Worm (Caenorhabditis elegans) whole organism, L1 larva: Measurements from ENCODE around the gene him-14.

Source experiments
- C04F5.9 ChIP-seq: sonication (generic microtip); optimal IDR thresholded peaks from 2 replicates; lab custom pipeline; 2016; ENCODE audit warnings: missing genetic modification characterization, missing compliant biosample characterization
- F16B12.6 ChIP-seq: fragments of 150-350 bp; optimal IDR thresholded peaks from 2 replicates; lab custom pipeline; 2014; ENCODE audit warnings: missing biosample characterization, missing genetic modification characterization
- Y116A8C.19 ChIP-seq: sonication (generic microtip); optimal IDR thresholded peaks from 2 replicates; lab custom pipeline; 2016; ENCODE audit warnings: missing compliant biosample characterization, missing genetic modification characterization, borderline replicate concordance
- aha-1 ChIP-seq: fragments of 150-350 bp; optimal IDR thresholded peaks from 2 replicates; lab custom pipeline; 2014; ENCODE audit warnings: missing biosample characterization, missing genetic modification characterization
- aly-2 ChIP-seq: fragments of 150-350 bp; optimal IDR thresholded peaks from 2 replicates; lab custom pipeline; 2014; ENCODE audit warnings: missing biosample characterization, missing genetic modification characterization
- ama-1 ChIP-seq: fragments of 150-350 bp; optimal IDR thresholded peaks from 2 replicates; lab custom pipeline; 2014
- blmp-1 ChIP-seq: fragments of 150-350 bp; optimal IDR thresholded peaks from 2 replicates; lab custom pipeline; 2014; ENCODE audit warnings: missing biosample characterization, missing genetic modification characterization
- ceh-63 ChIP-seq: fragments of 200-800 bp; sonication (Bioruptor generic); optimal IDR thresholded peaks from 2 replicates; lab custom pipeline; 2018; ENCODE audit warnings: mild to moderate bottlenecking, missing genetic modification characterization, missing compliant biosample characterization
- ceh-8 ChIP-seq: fragments of 200-800 bp; sonication (Bioruptor generic); optimal IDR thresholded peaks from 2 replicates; lab custom pipeline; 2018; ENCODE audit warnings: mild to moderate bottlenecking, missing genetic modification characterization, moderate library complexity, missing compliant biosample characterization
- ceh-82 ChIP-seq, 3 experiments: fragments of 150-350 bp in 1 of 3; sonication (generic microtip) in 2 of 3; optimal IDR thresholded peaks; 2 replicates each; lab custom pipeline; 2014 to 2017; ENCODE audit warnings: missing biosample characterization in 3 of 3, missing genetic modification characterization in 3 of 3
- ceh-88 ChIP-seq: fragments of 200-800 bp; sonication (Bioruptor generic); IDR thresholded peaks from 2 replicates; pipeline ENCODE4 v1.3.6; 2022; ENCODE audit warnings: missing genetic modification characterization, missing compliant biosample characterization
- ceh-90 ChIP-seq: sonication (generic microtip); optimal IDR thresholded peaks from 2 replicates; lab custom pipeline; 2016; ENCODE audit warnings: missing genetic modification characterization, missing compliant biosample characterization
- ces-1 ChIP-seq: fragments of 150-350 bp; optimal IDR thresholded peaks from 2 replicates; lab custom pipeline; 2014; ENCODE audit warnings: missing biosample characterization, missing genetic modification reagents, missing genetic modification characterization
- dsc-1 ChIP-seq: sonication (generic microtip); optimal IDR thresholded peaks from 2 replicates; lab custom pipeline; 2016; ENCODE audit warnings: mild to moderate bottlenecking, missing genetic modification characterization, missing compliant biosample characterization
- efl-1 ChIP-seq, 4 experiments: fragments of 150-350 bp; optimal IDR thresholded peaks in 3 of 4; peaks in 1 of 4; 1 replicate in 1 of 4; 2 replicates in 3 of 4; lab custom pipeline; 2014; ENCODE audit warnings: missing biosample characterization in 2 of 4, missing genetic modification characterization in 2 of 4, missing genetic modification reagents in 2 of 4
- efl-3 ChIP-seq: fragments of 200-800 bp; sonication (Bioruptor generic); optimal IDR thresholded peaks from 2 replicates; lab custom pipeline; 2018; ENCODE audit warnings: mild to moderate bottlenecking, missing genetic modification characterization, missing compliant biosample characterization
- egl-13 ChIP-seq: sonication (generic microtip); optimal IDR thresholded peaks from 2 replicates; lab custom pipeline; 2016; ENCODE audit warnings: missing genotype, missing genetic modification reagents, missing genetic modification characterization, missing compliant biosample characterization
- egl-27 ChIP-seq, 2 experiments: fragments of 150-350 bp in 1 of 2; sonication (generic microtip); optimal IDR thresholded peaks; 3 replicates each; lab custom pipeline; 2017 to 2018; ENCODE audit warnings: missing biosample characterization in 2 of 2, missing genetic modification characterization in 2 of 2, missing genetic modification reagents in 2 of 2
- elt-2 ChIP-seq: sonication (generic microtip); optimal IDR thresholded peaks from 2 replicates; lab custom pipeline; 2016; ENCODE audit warnings: missing genetic modification characterization, mild to moderate bottlenecking, inconsistent platforms, missing compliant biosample characterization, missing genetic modification reagents
- ets-5 ChIP-seq: fragments of 200-800 bp; sonication (Bioruptor generic); IDR thresholded peaks from 2 replicates; pipeline ENCODE4 v1.3.6; 2022; ENCODE audit warnings: missing genetic modification characterization, missing compliant biosample characterization
- fkh-10 ChIP-seq: sonication (generic microtip); optimal IDR thresholded peaks from 2 replicates; lab custom pipeline; 2017; ENCODE audit warnings: missing biosample characterization, missing genetic modification reagents, missing genetic modification characterization
- fkh-4 ChIP-seq: sonication (generic microtip); optimal IDR thresholded peaks from 2 replicates; lab custom pipeline; 2016; ENCODE audit warnings: missing compliant biosample characterization, missing genetic modification characterization, borderline replicate concordance
- fkh-8 ChIP-seq: sonication (generic microtip); optimal IDR thresholded peaks from 2 replicates; lab custom pipeline; 2016; ENCODE audit warnings: mild to moderate bottlenecking, missing genetic modification characterization, missing compliant biosample characterization
- fos-1 ChIP-seq: fragments of 150-350 bp; optimal IDR thresholded peaks from 2 replicates; lab custom pipeline; 2014; ENCODE audit warnings: missing biosample characterization, missing genetic modification characterization
- grh-1 ChIP-seq: fragments of 200-800 bp; sonication (Bioruptor generic); IDR thresholded peaks from 2 replicates; pipeline ENCODE4 v1.3.6; 2022; ENCODE audit warnings: missing genetic modification reagents, missing genetic modification characterization, missing compliant biosample characterization
- hpl-2 ChIP-seq: fragments of 150-350 bp; optimal IDR thresholded peaks from 2 replicates; lab custom pipeline; 2014; ENCODE audit warnings: missing biosample characterization, missing genetic modification reagents, missing genetic modification characterization
- jun-1 ChIP-seq: fragments of 150-350 bp; optimal IDR thresholded peaks from 2 replicates; lab custom pipeline; 2014; ENCODE audit warnings: missing biosample characterization, missing genetic modification reagents, missing genetic modification characterization
- lir-3 ChIP-seq: sonication (generic microtip); optimal IDR thresholded peaks from 2 replicates; lab custom pipeline; 2016; ENCODE audit warnings: mild to moderate bottlenecking, missing genetic modification characterization, moderate library complexity, missing compliant biosample characterization; ENCODE audit not compliant: poor library complexity
- lsy-2 ChIP-seq, 2 experiments: fragments of 150-350 bp; optimal IDR thresholded peaks; 2 replicates each; lab custom pipeline; 2014; ENCODE audit warnings: missing biosample characterization in 2 of 2, missing genetic modification characterization in 2 of 2
- mdl-1 ChIP-seq, 2 experiments: fragments of 150-350 bp; optimal IDR thresholded peaks; 2 replicates each; lab custom pipeline; 2014 to 2017; ENCODE audit warnings: missing biosample characterization in 2 of 2, missing genetic modification characterization in 2 of 2, inconsistent platforms in 1 of 2
- mep-1 ChIP-seq: fragments of 150-350 bp; optimal IDR thresholded peaks from 2 replicates; lab custom pipeline; 2014; ENCODE audit warnings: missing biosample characterization, missing genetic modification characterization
- nhr-11 ChIP-seq: fragments of 150-350 bp; optimal IDR thresholded peaks from 2 replicates; lab custom pipeline; 2014; ENCODE audit warnings: missing biosample characterization, missing genetic modification characterization
- nhr-12 ChIP-seq: sonication (generic microtip); optimal IDR thresholded peaks from 2 replicates; lab custom pipeline; 2017; ENCODE audit warnings: missing biosample characterization, missing genetic modification characterization
- nhr-19 ChIP-seq: fragments of 200-800 bp; sonication (Bioruptor generic); conservative IDR thresholded peaks from 2 replicates; pipeline ENCODE4 v1.3.6; 2022; ENCODE audit warnings: missing genetic modification characterization, missing compliant biosample characterization
- nhr-20 ChIP-seq: sonication (generic microtip); optimal IDR thresholded peaks from 2 replicates; lab custom pipeline; 2016; ENCODE audit warnings: mild to moderate bottlenecking, missing genetic modification characterization, missing compliant biosample characterization
- nhr-237 ChIP-seq: fragments of 150-350 bp; optimal IDR thresholded peaks from 2 replicates; lab custom pipeline; 2014; ENCODE audit warnings: missing biosample characterization, missing genetic modification characterization
- nhr-28 ChIP-seq: fragments of 150-350 bp; optimal IDR thresholded peaks from 2 replicates; lab custom pipeline; 2014; ENCODE audit warnings: missing biosample characterization, missing genetic modification characterization
- nhr-47 ChIP-seq: sonication (generic microtip); optimal IDR thresholded peaks from 2 replicates; lab custom pipeline; 2016; ENCODE audit warnings: mild to moderate bottlenecking, missing genetic modification characterization, moderate library complexity, missing compliant biosample characterization
- nhr-71 ChIP-seq: sonication (generic microtip); optimal IDR thresholded peaks from 2 replicates; lab custom pipeline; 2016; ENCODE audit warnings: mild to moderate bottlenecking, missing genetic modification characterization, moderate library complexity, missing compliant biosample characterization
- nhr-84 ChIP-seq: sonication (generic microtip); optimal IDR thresholded peaks from 2 replicates; lab custom pipeline; 2017; ENCODE audit warnings: missing biosample characterization, missing genetic modification characterization
- nhr-85 ChIP-seq: sonication (generic microtip); peaks from one replicate; lab custom pipeline; 2016; ENCODE audit warnings: missing genetic modification characterization, inconsistent platforms, missing compliant biosample characterization
- pax-3 ChIP-seq: fragments of 200-800 bp; sonication (Bioruptor generic); optimal IDR thresholded peaks from 2 replicates; lab custom pipeline; 2018; ENCODE audit warnings: mild to moderate bottlenecking, missing genetic modification characterization, moderate library complexity, missing compliant biosample characterization
- pqm-1 ChIP-seq: sonication (generic microtip); optimal IDR thresholded peaks from 3 replicates; lab custom pipeline; 2017; ENCODE audit warnings: missing biosample characterization, missing genetic modification characterization
- rnt-1 ChIP-seq: sonication (generic microtip); optimal IDR thresholded peaks from 2 replicates; lab custom pipeline; 2016; ENCODE audit warnings: mild to moderate bottlenecking, missing genetic modification characterization, moderate library complexity, missing compliant biosample characterization
- snpc-4 ChIP-seq: fragments of 150-350 bp; optimal IDR thresholded peaks from 2 replicates; lab custom pipeline; 2014; ENCODE audit warnings: missing biosample characterization, missing genetic modification characterization
- sox-4 ChIP-seq: sonication (generic microtip); optimal IDR thresholded peaks from 2 replicates; lab custom pipeline; 2016; ENCODE audit warnings: missing genetic modification characterization, missing compliant biosample characterization
- sup-37 ChIP-seq: fragments of 200-800 bp; sonication (Bioruptor generic); optimal IDR thresholded peaks from 2 replicates; lab custom pipeline; 2018; ENCODE audit warnings: mild to moderate bottlenecking, missing genetic modification characterization, missing compliant biosample characterization
- swsn-7 ChIP-seq: sonication (generic microtip); optimal IDR thresholded peaks from 2 replicates; lab custom pipeline; 2016; ENCODE audit warnings: missing genetic modification characterization, missing compliant biosample characterization
- unc-30 ChIP-seq: sonication (generic microtip); optimal IDR thresholded peaks from 2 replicates; lab custom pipeline; 2017; ENCODE audit warnings: missing biosample characterization, missing genetic modification characterization
- unc-62 ChIP-seq: fragments of 150-350 bp; optimal IDR thresholded peaks from 2 replicates; lab custom pipeline; 2014; ENCODE audit warnings: missing biosample characterization, missing genetic modification reagents, missing genetic modification characterization
- unc-86 ChIP-seq: sonication (generic microtip); optimal IDR thresholded peaks from 2 replicates; lab custom pipeline; 2016; ENCODE audit warnings: missing genetic modification characterization, missing compliant biosample characterization
- xbp-1 ChIP-seq: sonication (generic microtip); optimal IDR thresholded peaks from 2 replicates; lab custom pipeline; 2016; ENCODE audit warnings: missing genetic modification characterization, missing compliant biosample characterization
- zag-1 ChIP-seq: fragments of 150-350 bp; optimal IDR thresholded peaks from 2 replicates; lab custom pipeline; 2014; ENCODE audit warnings: missing biosample characterization, missing genetic modification characterization

him-14 gene

DNA sequence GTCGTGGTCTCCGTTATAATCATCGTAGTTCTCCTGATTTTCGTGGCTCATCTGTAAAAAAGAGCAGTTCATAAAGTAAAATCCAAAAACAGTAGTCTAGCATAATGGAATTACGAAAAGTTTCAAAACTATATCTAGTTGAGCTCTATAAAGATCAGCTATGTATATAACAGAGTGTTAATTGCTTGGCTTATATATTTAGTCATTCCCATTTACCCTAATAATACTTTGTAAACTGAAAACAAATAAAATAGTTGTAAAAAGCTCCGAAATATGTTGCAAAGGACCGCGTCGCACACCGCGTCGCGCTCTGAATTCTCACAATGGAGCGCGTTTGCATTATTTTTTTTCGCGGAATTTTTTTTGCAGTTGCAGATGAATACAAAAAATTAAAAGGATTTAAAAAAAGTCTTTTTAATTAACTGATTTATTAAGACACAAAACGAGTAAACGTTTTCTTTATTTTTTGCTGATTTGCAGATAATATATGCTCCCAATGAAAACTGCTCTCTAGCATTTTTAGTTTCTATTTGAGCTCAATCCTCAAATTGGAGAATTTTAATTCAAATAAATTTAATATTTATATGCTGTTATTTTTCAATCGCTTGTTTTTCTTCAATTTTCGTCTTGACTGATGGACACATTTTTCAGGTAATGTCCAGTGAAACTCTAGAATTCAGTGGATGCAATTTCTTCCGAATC lies 19.6 kb downstream of the him-14 start, which contains the start of the genes tcer-1 and ZK1127.5:
TSS of gene tcer-1 (minus strand) at position 51 of the 702 bp plus-strand sequence.
TSS of gene ZK1127.5 (plus strand) at position 652 of the 702 bp plus-strand sequence.
- no peak for TF ChIP-seq egl-13 (tag; lab: Kevin White, UChicago)
- TF ChIP-seq hpl-2, result no peak
- TF ChIP-seq nhr-11 (tag; lab: Kevin White, UChicago), result no peak
- no peak for TF ChIP-seq Y116A8C.19 (tag; lab: Kevin White, UChicago)
- no peak for TF ChIP-seq mdl-1 (tag; optimal IDR thresholded peaks at IDR 0.05; lab: Kevin White, UChicago)
- no peak for TF ChIP-seq aly-2 (tag; lab: Kevin White, UChicago)
- TF ChIP-seq fkh-4 (tag; lab: Kevin White, UChicago), result no peak
- peak; percentile 44 for TF ChIP-seq rnt-1 (tag; lab: Kevin White, UChicago)
- no peak for TF ChIP-seq sox-4 (tag; lab: Kevin White, UChicago)
- no peak for TF ChIP-seq C04F5.9 (tag; lab: Kevin White, UChicago)
- no peak for TF ChIP-seq nhr-12 (tag; lab: Kevin White, UChicago)
- peak; percentile 1 for TF ChIP-seq nhr-237 (tag; lab: Kevin White, UChicago)
- no peak for TF ChIP-seq nhr-84 (tag; lab: Kevin White, UChicago)
- TF ChIP-seq elt-2 (tag; lab: Kevin White, UChicago), result no peak
- peak; percentile 78 for TF ChIP-seq mep-1
- no peak for TF ChIP-seq jun-1 (tag; lab: Kevin White, UChicago)
- no peak for TF ChIP-seq ces-1
- peak; percentile 44 for TF ChIP-seq dsc-1 (tag; lab: Kevin White, UChicago)
- TF ChIP-seq swsn-7 (tag; lab: Kevin White, UChicago), result peak; percentile 54
- TF ChIP-seq ceh-88, result no peak
- TF ChIP-seq ceh-63, result no peak
- no peak for TF ChIP-seq aha-1 (tag; lab: Kevin White, UChicago)
- no peak for TF ChIP-seq egl-27 (tag; optimal IDR thresholded peaks at IDR 0.05; lab: Kevin White, UChicago)
- TF ChIP-seq nhr-71 (tag; lab: Kevin White, UChicago), result peak; percentile 50
- no peak for TF ChIP-seq fkh-10 (GFP tag; lab: Kevin White, UChicago)
- peak; percentile 24; the same call in 1 of the 2 replicates for TF ChIP-seq nhr-19 (GFP tag; lab: Robert Waterston, UW)
- TF ChIP-seq snpc-4 (tag; lab: Kevin White, UChicago), result no peak
- no peak for TF ChIP-seq lir-3 (tag; lab: Kevin White, UChicago)
- peak; percentile 58 for TF ChIP-seq nhr-20
- no peak for TF ChIP-seq zag-1 (tag; lab: Kevin White, UChicago)
- TF ChIP-seq ceh-8 (GFP tag; lab: Kevin White, UChicago), result no peak
- TF ChIP-seq nhr-85 (tag; lab: Kevin White, UChicago), result peak; percentile 31
- TF ChIP-seq unc-86, result no peak
- peak; percentile 42 for TF ChIP-seq xbp-1
- TF ChIP-seq ama-1 (lab: Kevin White, UChicago), result no peak
- peak; percentile 27 for TF ChIP-seq F16B12.6
- no peak for TF ChIP-seq nhr-28 (tag; lab: Kevin White, UChicago)
- TF ChIP-seq ceh-90 (tag; lab: Kevin White, UChicago), result no peak
- peak; percentile 26 to 70 (median 39) for TF ChIP-seq ceh-82 (tag; optimal IDR thresholded peaks at IDR 0.05; lab: Kevin White, UChicago)
- TF ChIP-seq pax-3 (tag; lab: Kevin White, UChicago), result no peak
- peak; percentile 41 for TF ChIP-seq fkh-8
- TF ChIP-seq nhr-47 (tag; lab: Kevin White, UChicago), result peak; percentile 56
- TF ChIP-seq efl-3, result no peak
- no peak for TF ChIP-seq unc-62 (GFP tag; lab: Kevin White, UChicago)
- TF ChIP-seq efl-1 (optimal IDR thresholded peaks at IDR 0.05; lab: Kevin White, UChicago), result peak; percentile 66 to 78
- TF ChIP-seq efl-1 (GFP tag; optimal IDR thresholded peaks at IDR 0.05 in 1 of 2; lab: Kevin White, UChicago), result peak; percentile 69 to 94
- TF ChIP-seq grh-1 (GFP tag; lab: Robert Waterston, UW), result no peak
- no peak for TF ChIP-seq pqm-1
- TF ChIP-seq ets-5, result no peak
- no peak for TF ChIP-seq unc-30
- TF ChIP-seq sup-37 (GFP tag; lab: Kevin White, UChicago), result no peak
- no peak for TF ChIP-seq fos-1 (tag; lab: Kevin White, UChicago)
- TF ChIP-seq blmp-1 (tag; lab: Kevin White, UChicago), result peak; percentile 57
- TF ChIP-seq lsy-2 (tag; optimal IDR thresholded peaks at IDR 0.05; lab: Kevin White, UChicago), result peak; percentile 60 to 83
